Worm (Caenorhabditis elegans): ENCODE measurements around the gene Y59A8B.19.

- no peak for TF ChIP-seq ama-1 (optimal IDR thresholded peaks at IDR 0.05)
- no peak for TF ChIP-seq tbx-37 (GFP tag; conservative IDR thresholded peaks at IDR 0.05)
- no peak for TF ChIP-seq tra-4 (tag; optimal IDR thresholded peaks at IDR 0.05)
- no peak for TF ChIP-seq flt-1 (GFP tag; IDR thresholded peaks at IDR 0.05)
- TF ChIP-seq hmg-4 (GFP tag; optimal IDR thresholded peaks at IDR 0.05) = no peak
- TF ChIP-seq ceh-13 (GFP tag; optimal IDR thresholded peaks at IDR 0.05) = no peak
- no peak for TF ChIP-seq B0310.2 (tag; optimal IDR thresholded peaks at IDR 0.05)
- no peak for TF ChIP-seq aly-1 (tag; optimal IDR thresholded peaks at IDR 0.05)
- no peak for TF ChIP-seq pes-1 (GFP tag; IDR thresholded peaks at IDR 0.05)
Measured at ce11 chrV:17978207-17978606, 28.8 kb upstream of the Y59A8B.19 start.

All from whole organism, early embryonic.